Worm (Caenorhabditis elegans) whole organism, mixed stage, embryonic: ENCODE data around the gene ins-4.

Experiments
- M03D4.4 ChIP-seq: sonication (generic microtip); optimal IDR thresholded peaks from 2 replicates; lab custom pipeline; 2017; ENCODE audit warnings: mild to moderate bottlenecking, missing genetic modification characterization, missing compliant biosample characterization
- elt-1 ChIP-seq: sonication (generic microtip); optimal IDR thresholded peaks from 2 replicates; lab custom pipeline; 2017; ENCODE audit warnings: missing genetic modification characterization, mild to moderate bottlenecking, missing compliant biosample characterization, antibody characterized with exemption, moderate library complexity, borderline replicate concordance; ENCODE audit not compliant: insufficient read depth
- lin-13 ChIP-seq: fragments of 150-350 bp; optimal IDR thresholded peaks from 2 replicates; lab custom pipeline; 2014; ENCODE audit warnings: missing biosample characterization, missing genetic modification characterization
- lsy-2 ChIP-seq: fragments of 150-350 bp; optimal IDR thresholded peaks from 2 replicates; lab custom pipeline; 2014; ENCODE audit warnings: missing biosample characterization, missing genetic modification characterization
- nhr-12 ChIP-seq: fragments of 150-350 bp; optimal IDR thresholded peaks from 2 replicates; lab custom pipeline; 2014; ENCODE audit warnings: missing biosample characterization, missing genetic modification characterization
- nhr-237 ChIP-seq: fragments of 150-350 bp; optimal IDR thresholded peaks from 2 replicates; lab custom pipeline; 2014; ENCODE audit warnings: missing biosample characterization, missing genetic modification characterization
- tbx-8 ChIP-seq: fragments of 200-800 bp; sonication (Bioruptor generic); optimal IDR thresholded peaks from 2 replicates; lab custom pipeline; 2018; ENCODE audit warnings: mild to moderate bottlenecking, missing genetic modification characterization, moderate library complexity, missing compliant biosample characterization
- unc-62 ChIP-seq: fragments of 150-350 bp; optimal IDR thresholded peaks from 2 replicates; lab custom pipeline; 2014; ENCODE audit warnings: missing biosample characterization, missing genetic modification reagents, missing genetic modification characterization

DNA sequence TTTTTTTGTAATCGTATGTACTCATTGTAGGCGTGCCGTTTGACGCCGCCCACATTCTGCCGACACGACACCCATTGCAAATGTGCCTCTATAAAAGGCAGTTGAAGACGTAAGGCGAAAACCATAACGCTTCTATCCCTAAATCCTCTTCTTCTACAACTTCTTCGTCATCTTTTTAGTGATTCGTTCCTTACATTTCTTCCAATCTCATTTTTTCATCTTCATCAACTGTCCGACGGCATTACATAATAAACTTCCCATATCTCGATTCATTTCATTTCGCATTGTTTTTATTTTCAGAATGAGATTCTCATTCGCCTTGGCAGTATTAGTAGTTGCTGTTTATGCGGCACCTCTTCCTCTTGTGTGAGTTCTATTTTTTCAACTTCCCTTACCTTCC lies 24.2 kb downstream of the ins-4 start, which contains the start of gene ZK84.1:
- TF ChIP-seq unc-62 (GFP tag; lab: Kevin White, UChicago) (no peak), lsy-2 (tag; lab: Kevin White, UChicago) (no peak), elt-1 (tag; lab: Kevin White, UChicago) (no peak), nhr-12 (tag; lab: Kevin White, UChicago) (no peak), M03D4.4 (tag; lab: Kevin White, UChicago) (no peak), lin-13 (tag; lab: Kevin White, UChicago) (no peak), tbx-8 (GFP tag; lab: Kevin White, UChicago) (no peak), nhr-237 (no peak)
